Fruit fly (Drosophila melanogaster): ENCODE results near the gene Vps26.

Vps26 gene

dm6 chrX:1880779-1881178 lies 7.1 kb downstream of the Vps26 start:
- TF ChIP-seq Hr96 (GFP tag; optimal IDR thresholded peaks at IDR 0.05), result no peak
- no peak for TF ChIP-seq CG7045 (GFP tag; optimal IDR thresholded peaks at IDR 0.05)
- no peak for TF ChIP-seq CG33017 (tag; optimal IDR thresholded peaks at IDR 0.05)
- no peak for TF ChIP-seq Crg-1 (GFP tag; optimal IDR thresholded peaks at IDR 0.05)
- no peak for TF ChIP-seq Clk (GFP tag; optimal IDR thresholded peaks at IDR 0.05)
- no peak for TF ChIP-seq pad (GFP tag; optimal IDR thresholded peaks at IDR 0.05)
- TF ChIP-seq bab1 (GFP tag; optimal IDR thresholded peaks at IDR 0.05), result no peak
- TF ChIP-seq tj (GFP tag; optimal IDR thresholded peaks at IDR 0.05), result no peak
- TF ChIP-seq CG12768 (GFP tag; optimal IDR thresholded peaks at IDR 0.05), result no peak
- no peak for TF ChIP-seq Mnt (GFP tag; optimal IDR thresholded peaks at IDR 0.05)
- TF ChIP-seq toe (GFP tag; optimal IDR thresholded peaks at IDR 0.05), result no peak
- TF ChIP-seq CG14711 (tag; optimal IDR thresholded peaks at IDR 0.05), result no peak
- no peak for TF ChIP-seq CG7101 (tag; optimal IDR thresholded peaks at IDR 0.05)
- TF ChIP-seq kay (GFP tag; ENCODE audit: borderline replicate concordance), result no peak
- TF ChIP-seq CG5204 (GFP tag; optimal IDR thresholded peaks at IDR 0.05), result no peak
- TF ChIP-seq cnc (optimal IDR thresholded peaks at IDR 0.05), result no peak

- TF ChIP-seq CG14711 (tag; optimal IDR thresholded peaks at IDR 0.05) (peak; percentile 54), cnc (optimal IDR thresholded peaks at IDR 0.05) (no peak), CG33017 (tag; optimal IDR thresholded peaks at IDR 0.05) (peak; percentile 7), kay (GFP tag; ENCODE audit: borderline replicate concordance) (no peak), tj (GFP tag; optimal IDR thresholded peaks at IDR 0.05) (peak; percentile 49), CG7101 (tag; optimal IDR thresholded peaks at IDR 0.05) (peak; percentile 64), Mnt (GFP tag; optimal IDR thresholded peaks at IDR 0.05) (peak; percentile 65), CG12768 (GFP tag; optimal IDR thresholded peaks at IDR 0.05) (no peak), Clk (GFP tag; optimal IDR thresholded peaks at IDR 0.05) (no peak), Crg-1 (GFP tag; optimal IDR thresholded peaks at IDR 0.05) (peak; percentile 18), cic (GFP tag; optimal IDR thresholded peaks at IDR 0.05) (no peak), CG11617 (GFP tag; optimal IDR thresholded peaks at IDR 0.05) (peak; percentile 64), pad (GFP tag; optimal IDR thresholded peaks at IDR 0.05) (peak; percentile 57), toe (GFP tag; optimal IDR thresholded peaks at IDR 0.05) (no peak), CG7045 (GFP tag; optimal IDR thresholded peaks at IDR 0.05) (no peak), ovo (GFP tag; optimal IDR thresholded peaks at IDR 0.05) (no peak), bab1 (GFP tag; optimal IDR thresholded peaks at IDR 0.05) (peak; percentile 81), CG1620 (GFP tag; optimal IDR thresholded peaks at IDR 0.05) (peak; percentile 53)
Measured at dm6 chrX:1889926-1890325, 16.3 kb downstream of the Vps26 start, which contains the start of the genes trr and mRpL16. trr (minus strand) TSS chrX:1889950. mRpL16 (plus strand) TSS chrX:1890256.

- TF ChIP-seq kay (GFP tag; ENCODE audit: borderline replicate concordance), result no peak
- TF ChIP-seq cic (GFP tag; optimal IDR thresholded peaks at IDR 0.05), result peak; percentile 8
Measured at dm6 chrX:1893532-1893931, 19.9 kb downstream of the Vps26 start.

dm6 chrX:1897384-1897783 lies 23.7 kb downstream of the Vps26 start:
- TF ChIP-seq Mnt (GFP tag; optimal IDR thresholded peaks at IDR 0.05) (no peak), bab1 (GFP tag; optimal IDR thresholded peaks at IDR 0.05) (no peak), toe (GFP tag; optimal IDR thresholded peaks at IDR 0.05) (no peak), Clk (GFP tag; optimal IDR thresholded peaks at IDR 0.05) (no peak), CG7045 (GFP tag; optimal IDR thresholded peaks at IDR 0.05) (no peak), CG7101 (tag; optimal IDR thresholded peaks at IDR 0.05) (no peak), CG1620 (GFP tag; optimal IDR thresholded peaks at IDR 0.05) (no peak), kay (GFP tag; ENCODE audit: borderline replicate concordance) (no peak), cic (GFP tag; optimal IDR thresholded peaks at IDR 0.05) (no peak), CG33017 (tag; optimal IDR thresholded peaks at IDR 0.05) (no peak), CG11617 (GFP tag; optimal IDR thresholded peaks at IDR 0.05) (no peak), CG12768 (GFP tag; optimal IDR thresholded peaks at IDR 0.05) (no peak), ovo (GFP tag; optimal IDR thresholded peaks at IDR 0.05) (no peak), tj (GFP tag; optimal IDR thresholded peaks at IDR 0.05) (no peak), pad (GFP tag; optimal IDR thresholded peaks at IDR 0.05) (no peak), cnc (optimal IDR thresholded peaks at IDR 0.05) (no peak)

dm6 chrX:1899445-1900085 lies 25.9 kb downstream of the Vps26 start:
- TF ChIP-seq cnc (optimal IDR thresholded peaks at IDR 0.05) (no peak), pad (GFP tag; optimal IDR thresholded peaks at IDR 0.05) (no peak), CG12768 (GFP tag; optimal IDR thresholded peaks at IDR 0.05) (no peak), CG14711 (tag; optimal IDR thresholded peaks at IDR 0.05) (peak; percentile 94), Hr96 (GFP tag; optimal IDR thresholded peaks at IDR 0.05) (no peak)

dm6 chrX:1900123-1900818 lies 26.6 kb downstream of the Vps26 start, which contains the start of gene arm:
arm (minus strand) TSS chrX:1900646.
- TF ChIP-seq kay (GFP tag; ENCODE audit: borderline replicate concordance), result no peak
- TF ChIP-seq tj (GFP tag; optimal IDR thresholded peaks at IDR 0.05), result no peak
- no peak for TF ChIP-seq CG7045 (GFP tag; optimal IDR thresholded peaks at IDR 0.05)
- TF ChIP-seq CG1620 (GFP tag; optimal IDR thresholded peaks at IDR 0.05), result peak; percentile 56
- TF ChIP-seq Clk (GFP tag; optimal IDR thresholded peaks at IDR 0.05), result no peak
- peak; percentile 14 for TF ChIP-seq CG7101 (tag; optimal IDR thresholded peaks at IDR 0.05)
- TF ChIP-seq pad (GFP tag; optimal IDR thresholded peaks at IDR 0.05), result no peak
- TF ChIP-seq CG14711 (tag; optimal IDR thresholded peaks at IDR 0.05), result no peak
- TF ChIP-seq bab1 (GFP tag; optimal IDR thresholded peaks at IDR 0.05), result peak; percentile 11
- TF ChIP-seq CG33017 (tag; optimal IDR thresholded peaks at IDR 0.05), result no peak
- TF ChIP-seq Hr96 (GFP tag; optimal IDR thresholded peaks at IDR 0.05), result no peak
- TF ChIP-seq cnc (optimal IDR thresholded peaks at IDR 0.05), result no peak
- peak; percentile 56 for TF ChIP-seq Crg-1 (GFP tag; optimal IDR thresholded peaks at IDR 0.05)
- TF ChIP-seq cic (GFP tag; optimal IDR thresholded peaks at IDR 0.05), result no peak
- peak; percentile 41 for TF ChIP-seq CG11617 (GFP tag; optimal IDR thresholded peaks at IDR 0.05)
- TF ChIP-seq CG5204 (GFP tag; optimal IDR thresholded peaks at IDR 0.05), result no peak
- no peak for TF ChIP-seq CG12768 (GFP tag; optimal IDR thresholded peaks at IDR 0.05)
- peak; percentile 35 for TF ChIP-seq toe (GFP tag; optimal IDR thresholded peaks at IDR 0.05)
- TF ChIP-seq Mnt (GFP tag; optimal IDR thresholded peaks at IDR 0.05), result peak; percentile 49
- no peak for TF ChIP-seq ovo (GFP tag; optimal IDR thresholded peaks at IDR 0.05)
